Worm (Caenorhabditis elegans): ENCODE data around the gene irld-2.

- TF ChIP-seq mep-1 (tag; optimal IDR thresholded peaks at IDR 0.05) = no peak
- no peak for TF ChIP-seq ztf-11 (tag; optimal IDR thresholded peaks at IDR 0.05)
- no peak for TF ChIP-seq ham-2 (GFP tag; optimal IDR thresholded peaks at IDR 0.05)
Measured at ce11 chrX:13421068-13421467, 26.2 kb upstream of the irld-2 start.
